Worm (Caenorhabditis elegans) whole organism, young adult: ENCODE results near the gene W07G1.7.

Source experiments
- C17E4.6 ChIP-seq: fragments of 200-800 bp; sonication (Bioruptor generic); IDR thresholded peaks from 2 replicates; pipeline ENCODE4 v1.3.6; 2022; ENCODE audit warnings: missing genetic modification reagents, missing genetic modification characterization, missing compliant biosample characterization
- F52B5.7 ChIP-seq: sonication (generic microtip); optimal IDR thresholded peaks from 2 replicates; lab custom pipeline; 2016; ENCODE audit warnings: mild to moderate bottlenecking, missing genetic modification characterization, missing compliant biosample characterization
- T26A5.8 ChIP-seq: sonication (generic microtip); optimal IDR thresholded peaks from 2 replicates; lab custom pipeline; 2016; ENCODE audit warnings: missing genetic modification characterization, missing compliant biosample characterization
- Y53F4B.3 ChIP-seq: fragments of 200-800 bp; sonication (Bioruptor generic); IDR thresholded peaks from 2 replicates; pipeline ENCODE4 v1.3.6; 2022; ENCODE audit warnings: missing genetic modification reagents, missing genetic modification characterization, missing compliant biosample characterization
- Y95B8A.8 ChIP-seq: fragments of 200-800 bp; sonication (Bioruptor generic); IDR thresholded peaks from 2 replicates; pipeline ENCODE4 v1.3.6; 2022; ENCODE audit warnings: missing genetic modification reagents, missing genetic modification characterization, missing compliant biosample characterization
- athp-1 ChIP-seq: sonication (generic microtip); optimal IDR thresholded peaks from 2 replicates; lab custom pipeline; 2017; ENCODE audit warnings: mild to moderate bottlenecking, missing genetic modification characterization, missing compliant biosample characterization
- attf-3 ChIP-seq: fragments of 200-800 bp; sonication (Bioruptor generic); conservative IDR thresholded peaks from 2 replicates; pipeline ENCODE4 v1.3.6; 2022; ENCODE audit warnings: missing genetic modification reagents, missing genetic modification characterization, missing compliant biosample characterization
- attf-6 ChIP-seq: fragments of 200-800 bp; sonication (Bioruptor generic); IDR thresholded peaks from 2 replicates; pipeline ENCODE4 v1.3.6; 2022; ENCODE audit warnings: missing genetic modification reagents, missing genetic modification characterization, missing compliant biosample characterization
- bed-1 ChIP-seq: fragments of 200-800 bp; sonication (Bioruptor generic); IDR thresholded peaks from 2 replicates; pipeline ENCODE4 v1.3.6; 2022; ENCODE audit warnings: missing genetic modification reagents, missing genetic modification characterization, missing compliant biosample characterization
- ceh-100 ChIP-seq: fragments of 200-800 bp; sonication (Bioruptor generic); IDR thresholded peaks from 2 replicates; pipeline ENCODE4 v1.3.6; 2022; ENCODE audit warnings: missing genetic modification reagents, missing genetic modification characterization, missing compliant biosample characterization
- ceh-40 ChIP-seq: fragments of 200-800 bp; sonication (Bioruptor generic); IDR thresholded peaks from 2 replicates; pipeline ENCODE4 v1.3.6; 2022; ENCODE audit warnings: missing genetic modification characterization, missing compliant biosample characterization
- dox-1 ChIP-seq: fragments of 200-800 bp; sonication (Bioruptor generic); IDR thresholded peaks from 2 replicates; pipeline ENCODE4 v1.3.6; 2022; ENCODE audit warnings: missing genetic modification reagents, missing genetic modification characterization, missing compliant biosample characterization
- efl-1 ChIP-seq: fragments of 150-350 bp; optimal IDR thresholded peaks from 2 replicates; lab custom pipeline; 2014; ENCODE audit warnings: missing biosample characterization, missing genetic modification reagents, missing genetic modification characterization
- egrh-3 ChIP-seq: fragments of 200-800 bp; sonication (Bioruptor generic); IDR thresholded peaks from 2 replicates; pipeline ENCODE4 v1.3.6; 2022; ENCODE audit warnings: missing genetic modification reagents, missing genetic modification characterization, missing compliant biosample characterization
- him-1 ChIP-seq: sonication (generic microtip); optimal IDR thresholded peaks from 2 replicates; lab custom pipeline; 2016; ENCODE audit warnings: missing genotype, missing genetic modification reagents, missing genetic modification characterization, missing compliant biosample characterization
- hlh-12 ChIP-seq: sonication (generic microtip); optimal IDR thresholded peaks from 2 replicates; lab custom pipeline; 2016; ENCODE audit warnings: missing genetic modification characterization, missing compliant biosample characterization
- hrde-1 ChIP-seq: sonication (generic microtip); optimal IDR thresholded peaks from 2 replicates; lab custom pipeline; 2016; ENCODE audit warnings: missing genetic modification characterization, mild to moderate bottlenecking, missing compliant biosample characterization, moderate library complexity, missing genotype, missing genetic modification reagents, borderline replicate concordance
- hsf-1 ChIP-seq: fragments of 200-800 bp; sonication (Bioruptor generic); IDR thresholded peaks from 2 replicates; pipeline ENCODE4 v1.3.6; 2022; ENCODE audit warnings: missing genetic modification reagents, missing genetic modification characterization, missing compliant biosample characterization
- let-607 ChIP-seq, 2 experiments: fragments of 200-800 bp in 1 of 2; sonication (Bioruptor generic) in 1 of 2; sonication (generic microtip) in 1 of 2; optimal IDR thresholded peaks; 2 replicates each; lab custom pipeline; 2016 to 2018; ENCODE audit warnings: mild to moderate bottlenecking in 2 of 2, missing compliant biosample characterization in 2 of 2, missing genetic modification characterization in 2 of 2, moderate library complexity in 2 of 2, missing genotype in 1 of 2
- lin-40 ChIP-seq: sonication (generic microtip); optimal IDR thresholded peaks from 2 replicates; lab custom pipeline; 2016; ENCODE audit warnings: missing genetic modification characterization, mild to moderate bottlenecking, missing compliant biosample characterization, missing genotype, missing genetic modification reagents
- lsl-1 ChIP-seq: fragments of 200-800 bp; sonication (Bioruptor generic); optimal IDR thresholded peaks from 2 replicates; lab custom pipeline; 2018; ENCODE audit warnings: mild to moderate bottlenecking, missing genetic modification characterization, moderate library complexity, missing compliant biosample characterization
- lsy-27 ChIP-seq: sonication (generic microtip); optimal IDR thresholded peaks from 2 replicates; lab custom pipeline; 2017; ENCODE audit warnings: missing genetic modification characterization, mild to moderate bottlenecking, missing compliant biosample characterization, antibody characterized with exemption, missing genotype, borderline replicate concordance; ENCODE audit not compliant: insufficient read depth
- mcd-1 ChIP-seq: fragments of 200-800 bp; sonication (Bioruptor generic); IDR thresholded peaks from 2 replicates; pipeline ENCODE4 v1.3.6; 2022; ENCODE audit warnings: missing genetic modification reagents, missing genetic modification characterization, missing compliant biosample characterization
- mes-4 ChIP-seq: sonication (generic microtip); optimal IDR thresholded peaks from 2 replicates; lab custom pipeline; 2016; ENCODE audit warnings: missing genotype, missing genetic modification characterization, missing compliant biosample characterization
- nhr-120 ChIP-seq: fragments of 200-800 bp; sonication (Bioruptor generic); IDR thresholded peaks from 2 replicates; pipeline ENCODE4 v1.3.6; 2022; ENCODE audit warnings: missing genetic modification characterization, missing compliant biosample characterization
- nhr-80 ChIP-seq: sonication (generic microtip); optimal IDR thresholded peaks from 2 replicates; lab custom pipeline; 2016; ENCODE audit warnings: missing genetic modification characterization, missing compliant biosample characterization
- nhr-90 ChIP-seq: sonication (generic microtip); optimal IDR thresholded peaks from 2 replicates; lab custom pipeline; 2016; ENCODE audit warnings: missing genotype, mild to moderate bottlenecking, missing genetic modification characterization, missing compliant biosample characterization
- sea-2 ChIP-seq: fragments of 200-800 bp; sonication (Bioruptor generic); IDR thresholded peaks from 2 replicates; pipeline ENCODE4 v1.3.6; 2022; ENCODE audit warnings: missing genetic modification characterization, missing compliant biosample characterization
- snpc-1.1 ChIP-seq: sonication (generic microtip); optimal IDR thresholded peaks from 2 replicates; lab custom pipeline; 2017; ENCODE audit warnings: missing genetic modification characterization, mild to moderate bottlenecking, missing compliant biosample characterization, antibody characterized with exemption, moderate library complexity, missing genotype, missing genetic modification reagents; ENCODE audit not compliant: insufficient read depth
- snpc-4 ChIP-seq, 5 experiments: fragments of 150-350 bp in 1 of 5; sonication (generic microtip) in 4 of 5; optimal IDR thresholded peaks; 2 replicates each; lab custom pipeline; 2014 to 2018; ENCODE audit warnings: missing genetic modification characterization in 5 of 5, missing biosample characterization in 3 of 5, antibody characterized with exemption in 2 of 5, mild to moderate bottlenecking in 2 of 5, missing compliant biosample characterization in 2 of 5, missing genotype in 2 of 5, moderate library complexity in 2 of 5, missing genetic modification reagents in 1 of 5
- sptf-2 ChIP-seq: fragments of 200-800 bp; sonication (Bioruptor generic); optimal IDR thresholded peaks from 2 replicates; lab custom pipeline; 2018; ENCODE audit warnings: mild to moderate bottlenecking, missing genetic modification characterization, missing compliant biosample characterization
- tbx-9 ChIP-seq: sonication (generic microtip); optimal IDR thresholded peaks from 2 replicates; lab custom pipeline; 2016; ENCODE audit warnings: borderline replicate concordance, missing genetic modification characterization, inconsistent platforms, missing compliant biosample characterization
- zfh-2 ChIP-seq: fragments of 200-800 bp; sonication (Bioruptor generic); conservative IDR thresholded peaks from 2 replicates; pipeline ENCODE4 v1.3.6; 2022; ENCODE audit warnings: missing genetic modification reagents, missing genetic modification characterization, missing compliant biosample characterization
- ztf-22 ChIP-seq: fragments of 200-800 bp; sonication (Bioruptor generic); optimal IDR thresholded peaks from 2 replicates; lab custom pipeline; 2018; ENCODE audit warnings: mild to moderate bottlenecking, missing genetic modification characterization, moderate library complexity, missing compliant biosample characterization
- ztf-26 ChIP-seq: sonication (generic microtip); optimal IDR thresholded peaks from 2 replicates; lab custom pipeline; 2017; ENCODE audit warnings: missing genetic modification characterization, missing compliant biosample characterization

W07G1.7 gene

DNA sequence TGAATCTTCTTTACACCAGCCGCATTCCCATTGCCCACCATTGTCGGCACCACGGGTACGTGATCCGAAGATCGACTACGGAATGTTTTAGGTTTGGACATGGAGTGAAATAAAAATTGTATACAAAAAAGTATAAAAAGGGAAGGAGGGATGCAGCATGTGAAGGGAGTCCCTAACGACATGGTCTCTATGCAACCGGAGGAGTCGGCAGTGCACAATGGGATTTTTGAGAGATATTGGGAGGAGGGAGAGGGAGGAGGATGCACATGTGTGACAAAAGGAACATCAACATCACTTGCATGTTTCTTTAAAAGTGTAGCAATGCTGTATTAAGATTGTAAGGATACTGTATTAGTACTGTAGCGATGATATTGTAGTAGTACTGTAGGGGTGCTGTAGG, 26.6 kb downstream of the W07G1.7 start, which contains the start of gene W07G1.1 (continued):
- no peak for TF ChIP-seq C17E4.6 (GFP tag; lab: Robert Waterston, UW)
- TF ChIP-seq Y53F4B.3 (GFP tag; lab: Robert Waterston, UW): no peak
- TF ChIP-seq hlh-12 (tag; lab: Kevin White, UChicago): no peak

DNA sequence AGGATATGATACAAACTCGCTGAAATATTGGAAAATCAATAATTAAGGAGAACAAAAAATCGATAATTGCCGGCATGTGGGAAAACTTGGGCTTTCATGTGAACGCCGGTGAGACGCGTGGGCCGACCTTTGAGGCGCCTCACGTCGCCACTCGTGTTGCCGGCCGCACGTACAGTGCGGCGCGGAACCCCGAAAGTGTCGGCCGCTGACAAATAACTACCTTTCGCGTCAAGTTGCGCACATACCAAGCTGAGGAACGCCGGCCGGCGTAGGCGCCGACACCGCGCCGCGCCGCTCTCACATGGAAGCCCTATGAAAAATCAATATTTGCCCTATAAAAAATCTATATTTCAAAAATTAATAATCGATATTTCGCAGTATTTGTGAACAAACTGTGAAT, 27.9 kb downstream of the W07G1.7 start:
- TF ChIP-seq Y95B8A.8 (GFP tag; lab: Robert Waterston, UW): no peak
- no peak for TF ChIP-seq T26A5.8 (tag; lab: Kevin White, UChicago)
- TF ChIP-seq snpc-1.1 (tag; lab: Kevin White, UChicago): no peak
- peak; percentile 77 for TF ChIP-seq zfh-2
- peak; percentile 39; the same call in 1 of the 2 replicates for TF ChIP-seq egrh-3 (GFP tag; lab: Robert Waterston, UW)
- TF ChIP-seq snpc-4 (GFP tag; optimal IDR thresholded peaks at IDR 0.05; lab: Kevin White, UChicago): no peak
- peak in 2 of 4 experiments; percentile 49 to 81 for TF ChIP-seq snpc-4 (tag; optimal IDR thresholded peaks at IDR 0.05; lab: Kevin White, UChicago)
- no peak for TF ChIP-seq dox-1
- no peak for TF ChIP-seq F52B5.7 (tag; lab: Kevin White, UChicago)
- TF ChIP-seq nhr-90: no peak
- TF ChIP-seq Y53F4B.3 (GFP tag; lab: Robert Waterston, UW): no peak

DNA sequence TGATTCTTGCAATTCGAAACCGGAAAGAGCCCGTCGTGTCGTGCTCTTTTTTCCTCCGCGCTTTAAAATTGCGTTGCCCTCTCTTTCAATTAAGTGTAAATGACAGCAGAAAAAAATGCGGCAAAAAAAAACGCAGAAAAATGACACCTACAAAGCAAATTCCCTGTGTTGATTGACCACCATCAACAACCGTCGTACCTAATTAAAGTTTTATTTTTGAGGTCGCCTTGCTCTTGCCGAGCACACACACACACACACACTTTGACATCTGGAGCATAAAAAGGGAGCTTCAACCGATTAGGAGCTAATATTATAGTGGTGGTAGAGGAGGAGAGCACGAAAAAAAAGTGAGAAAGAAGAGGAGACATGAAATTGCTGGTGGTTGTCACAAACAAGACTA, 30.2 kb downstream of the W07G1.7 start:
- TF ChIP-seq sea-2 (GFP tag; lab: Robert Waterston, UW) (no peak), lsy-27 (tag; lab: Kevin White, UChicago) (no peak), attf-6 (no peak), efl-1 (no peak), Y95B8A.8 (GFP tag; lab: Robert Waterston, UW) (no peak), mes-4 (tag; lab: Kevin White, UChicago) (no peak), snpc-1.1 (tag; lab: Kevin White, UChicago) (no peak), ztf-22 (no peak), him-1 (tag; lab: Kevin White, UChicago) (no peak)

DNA sequence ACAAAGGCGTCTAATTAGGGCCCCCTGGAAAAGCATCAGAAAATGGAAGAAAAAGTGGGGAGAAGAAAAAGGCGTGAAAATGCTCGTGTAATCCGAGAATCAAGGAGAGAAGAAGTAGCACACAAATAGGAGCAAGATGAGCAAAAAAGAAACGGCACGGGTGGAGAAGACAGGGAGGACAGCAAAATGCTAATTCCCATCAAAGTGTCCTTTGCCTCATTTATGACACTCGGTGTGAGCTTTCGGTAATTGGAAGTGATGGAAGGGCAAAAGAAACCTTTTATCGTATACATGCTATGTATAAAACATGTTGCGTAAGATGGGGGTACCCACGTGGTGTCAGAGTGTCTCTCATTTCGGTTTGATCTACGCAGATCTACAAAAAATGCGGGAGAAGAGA, 32.6 kb downstream of the W07G1.7 start:
- TF ChIP-seq let-607 (tag; optimal IDR thresholded peaks at IDR 0.05; lab: Kevin White, UChicago) (no peak), hsf-1 (GFP tag; lab: Robert Waterston, UW) (no peak), nhr-120 (GFP tag; lab: Robert Waterston, UW) (no peak), efl-1 (no peak), bed-1 (GFP tag; lab: Robert Waterston, UW) (no peak), ceh-40 (GFP tag; lab: Robert Waterston, UW) (no peak), ceh-100 (GFP tag; lab: Robert Waterston, UW) (no peak), sea-2 (GFP tag; lab: Robert Waterston, UW) (no peak), Y53F4B.3 (GFP tag; lab: Robert Waterston, UW) (no peak), athp-1 (tag; lab: Kevin White, UChicago) (no peak), hrde-1 (tag; lab: Kevin White, UChicago) (no peak)

DNA sequence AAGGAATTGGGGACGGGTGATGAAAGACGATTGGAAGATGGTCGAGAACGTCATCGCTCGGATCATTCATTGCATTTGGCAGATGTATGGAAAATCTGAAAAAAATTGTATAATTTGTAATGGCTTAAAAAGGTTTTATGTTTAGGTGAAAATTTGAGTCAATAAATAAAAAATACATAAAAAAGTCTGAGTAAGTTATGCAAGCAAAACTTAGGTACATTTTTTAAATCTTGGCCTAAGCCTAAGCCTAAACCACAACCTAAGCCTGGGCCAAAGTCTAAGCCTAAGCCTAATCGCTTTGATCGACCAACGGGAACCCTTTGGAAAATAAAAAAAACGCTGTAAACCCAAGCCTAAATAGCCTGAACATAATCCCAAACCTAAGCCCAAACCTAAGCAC, 34.2 kb downstream of the W07G1.7 start, which contains the start of gene hot-3:
Gene hot-3 (minus strand): TSS at position 101 of the 400 bp plus-strand sequence.
- TF ChIP-seq lin-40 (tag; lab: Kevin White, UChicago) (no peak), sptf-2 (GFP tag; lab: Kevin White, UChicago) (no peak), ztf-26 (no peak), lsl-1 (GFP tag; lab: Kevin White, UChicago) (no peak), tbx-9 (tag; lab: Kevin White, UChicago) (no peak), nhr-80 (no peak), F52B5.7 (tag; lab: Kevin White, UChicago) (no peak), attf-3 (GFP tag; lab: Robert Waterston, UW) (no peak), mcd-1 (no peak)
